Fruit fly (Drosophila melanogaster) ovary, adult (tissue): Measurements from ENCODE around the gene Fcp3C.

Experiments
- CG17801 ChIP-seq: fragments of 200-800 bp; optimal IDR thresholded peaks from 2 replicates; lab custom pipeline; 2019; ENCODE audit warnings: missing biosample characterization, mild to moderate bottlenecking, missing genetic modification characterization, moderate library complexity; ENCODE audit not compliant: partially characterized antibody

The Fcp3C gene

dm6 chrX:3174374-3174773, at the start of gene Fcp3C:
Gene Fcp3C, minus strand, starts transcription at chrX:3174474.
- no peak for TF ChIP-seq CG17801

dm6 chrX:3205887-3206794, 31.9 kb upstream of the Fcp3C start:
- no peak for TF ChIP-seq CG17801

- no peak for TF ChIP-seq CG17801
Measured at dm6 chrX:3193774-3194173, 19.5 kb upstream of the Fcp3C start.

- TF ChIP-seq CG17801: no peak
Measured at dm6 chrX:3192301-3192700, 18.0 kb upstream of the Fcp3C start.

DNA sequence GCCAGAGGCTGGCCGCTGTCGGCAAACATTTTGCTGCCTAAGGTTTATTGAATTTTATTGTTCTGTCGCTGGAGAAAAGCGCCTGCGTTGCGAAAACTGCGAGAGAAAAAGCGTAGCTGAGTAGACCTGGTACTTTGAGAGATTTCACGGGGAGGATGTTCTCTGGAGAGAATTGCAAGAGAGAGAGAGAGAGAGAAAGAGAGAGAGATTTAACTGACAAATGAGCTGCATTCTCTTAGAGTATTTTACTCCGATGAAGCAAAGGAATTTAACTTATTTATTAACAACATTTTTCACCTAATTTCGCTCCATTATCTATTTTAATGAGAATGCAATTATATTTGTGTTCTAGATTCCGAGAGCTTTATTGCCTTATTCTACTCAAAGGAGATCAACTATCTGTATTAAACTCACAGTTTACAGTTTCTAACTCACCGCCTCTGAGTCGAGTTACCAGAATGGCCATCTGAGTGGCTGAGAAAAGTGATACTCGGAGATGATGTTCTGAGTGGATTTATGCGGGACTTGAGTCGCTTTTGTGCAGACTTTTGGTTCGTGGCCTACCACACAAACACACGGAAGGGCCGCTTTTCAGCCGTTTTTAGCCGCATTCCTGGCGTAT, 16.7 kb upstream of the Fcp3C start:
- TF ChIP-seq CG17801: no peak

dm6 chrX:3189723-3190122, 15.4 kb upstream of the Fcp3C start:
- no peak for TF ChIP-seq CG17801

dm6 chrX:3189155-3189554, 14.9 kb upstream of the Fcp3C start:
- TF ChIP-seq CG17801: no peak

dm6 chrX:3188419-3188818, 14.1 kb upstream of the Fcp3C start:
- TF ChIP-seq CG17801: no peak

DNA sequence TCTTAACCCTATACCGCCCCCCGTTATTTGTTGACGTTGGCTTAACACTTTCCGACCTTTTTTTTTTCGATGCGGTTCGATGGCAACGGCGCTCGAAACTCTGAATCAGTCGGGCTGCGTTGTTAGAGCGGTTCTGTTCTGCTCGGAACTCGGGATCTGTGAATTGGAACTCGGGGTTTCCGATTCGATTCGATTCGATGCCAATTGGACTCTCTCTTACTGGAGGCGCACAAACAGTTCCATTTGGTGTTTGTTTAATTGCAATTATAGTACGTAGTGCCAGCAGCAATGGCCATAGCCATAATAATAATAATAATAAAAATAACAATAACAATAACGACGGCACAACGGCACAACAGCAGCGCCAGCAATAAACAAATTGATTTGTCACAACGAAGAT, 13.3 kb upstream of the Fcp3C start:
- no peak for TF ChIP-seq CG17801

DNA sequence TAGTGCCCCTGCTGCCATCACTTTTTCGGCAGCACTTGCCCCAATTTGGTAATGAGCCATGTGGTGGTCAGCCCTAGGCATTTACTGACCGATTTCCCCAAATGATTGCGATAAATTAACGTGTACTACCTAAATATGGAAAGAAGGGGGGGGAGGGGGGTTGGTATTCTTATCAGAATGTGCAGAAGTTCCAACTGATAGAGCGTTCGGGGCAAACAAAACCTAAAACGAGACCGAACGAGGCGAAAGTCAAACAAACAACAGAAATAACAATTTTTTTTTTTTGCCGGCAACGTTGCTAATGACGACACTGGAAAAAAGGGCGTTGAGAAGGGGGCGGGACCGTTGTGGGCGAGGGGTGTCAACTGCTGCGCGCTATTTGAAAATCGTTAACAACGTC, 12.3 kb upstream of the Fcp3C start:
- no peak for TF ChIP-seq CG17801

DNA sequence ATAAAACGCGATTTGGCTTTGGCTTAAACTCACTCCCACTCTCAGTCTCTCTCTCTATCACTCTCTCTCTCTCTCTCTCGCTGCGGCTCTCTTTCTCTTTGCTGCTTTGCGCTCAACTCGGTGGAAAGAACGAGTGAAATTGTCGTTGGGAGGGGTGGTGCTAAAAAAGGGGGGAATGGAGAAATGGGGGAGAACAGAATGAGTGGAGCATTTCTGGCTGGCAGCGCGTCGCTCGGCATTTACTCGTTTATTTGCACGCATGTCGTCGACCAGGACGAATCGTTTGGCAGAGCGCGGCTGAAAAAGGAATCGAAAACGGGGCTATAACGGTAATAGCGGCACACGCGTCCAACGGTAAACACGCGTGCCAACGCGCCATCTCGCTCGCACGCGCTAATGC, 1.9 kb upstream of the Fcp3C start, which contains the start of gene dnc:
TSS of gene dnc (plus strand) at position 248 of the 400 bp plus-strand sequence.
- no peak for TF ChIP-seq CG17801

DNA sequence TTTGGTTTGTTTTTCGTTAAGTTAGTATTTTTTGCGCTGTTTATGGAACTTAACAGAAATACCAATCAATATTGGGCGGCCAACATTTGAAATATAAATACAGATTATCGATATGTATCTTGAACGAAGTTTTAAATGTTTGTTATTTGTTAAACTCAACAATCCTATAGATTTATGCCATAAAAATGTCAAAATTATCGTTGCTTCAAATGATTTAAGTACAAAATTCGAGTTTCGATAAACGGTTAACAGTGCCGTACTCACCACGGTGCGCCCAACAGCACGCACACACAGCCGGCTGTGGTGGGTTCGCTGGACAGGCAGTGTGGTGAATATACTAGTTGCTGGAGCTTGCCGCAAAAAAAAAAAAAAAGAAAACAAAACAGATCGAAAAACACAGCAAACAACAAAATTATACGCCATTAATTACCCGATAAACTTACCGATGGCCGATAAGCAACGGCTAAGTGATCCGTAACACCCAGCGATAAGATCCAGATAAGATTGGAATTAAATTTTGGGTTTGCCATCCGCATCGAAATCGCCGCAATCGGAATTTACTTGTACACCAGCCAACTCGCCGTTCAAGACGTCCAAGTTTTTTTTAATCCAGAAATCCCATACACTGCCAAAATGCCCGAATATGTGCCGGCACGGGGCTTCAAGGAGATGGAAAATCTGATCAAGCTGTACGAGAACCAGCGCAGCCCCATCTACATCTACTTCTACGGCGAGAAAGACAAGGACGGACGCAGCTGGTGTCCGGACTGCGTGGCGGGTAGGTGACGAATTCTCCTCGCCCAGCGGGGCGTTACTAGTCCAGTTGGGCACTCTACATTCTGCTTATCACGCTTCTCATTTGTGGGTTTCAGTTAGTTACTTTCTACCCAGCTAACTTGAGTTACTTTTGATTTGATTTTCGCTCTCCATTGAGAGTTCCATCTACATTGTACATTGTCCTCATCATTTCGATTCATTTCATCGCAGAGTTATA, 904 bp upstream of the Fcp3C start, which contains the start of gene CG3939:
TSS of gene CG3939 (plus strand) at position 138 of the 994 bp plus-strand sequence.
- TF ChIP-seq CG17801: no peak

DNA sequence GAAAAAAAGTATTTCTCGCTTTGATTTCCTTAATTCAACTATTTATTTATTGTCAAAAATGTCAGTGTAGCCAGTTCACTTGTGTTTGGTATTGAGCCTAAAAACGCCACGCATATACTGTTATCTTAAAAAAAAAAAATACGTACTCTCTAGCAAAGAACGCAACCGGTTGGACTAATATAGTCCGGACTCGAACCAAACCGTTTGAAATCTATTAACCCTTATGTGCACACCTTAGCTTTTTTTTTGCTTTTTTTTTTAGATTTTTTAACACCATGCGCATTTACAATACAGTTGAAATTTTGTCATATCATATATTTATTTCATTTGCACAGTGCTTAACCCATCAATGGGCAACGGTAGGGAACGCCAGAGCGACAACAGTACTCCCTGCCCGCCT, 1.2 kb downstream of the Fcp3C start, which contains the start of gene CG18508:
TSS of gene CG18508 (minus strand) at position 69 of the 400 bp plus-strand sequence.
- TF ChIP-seq CG17801: no peak

DNA sequence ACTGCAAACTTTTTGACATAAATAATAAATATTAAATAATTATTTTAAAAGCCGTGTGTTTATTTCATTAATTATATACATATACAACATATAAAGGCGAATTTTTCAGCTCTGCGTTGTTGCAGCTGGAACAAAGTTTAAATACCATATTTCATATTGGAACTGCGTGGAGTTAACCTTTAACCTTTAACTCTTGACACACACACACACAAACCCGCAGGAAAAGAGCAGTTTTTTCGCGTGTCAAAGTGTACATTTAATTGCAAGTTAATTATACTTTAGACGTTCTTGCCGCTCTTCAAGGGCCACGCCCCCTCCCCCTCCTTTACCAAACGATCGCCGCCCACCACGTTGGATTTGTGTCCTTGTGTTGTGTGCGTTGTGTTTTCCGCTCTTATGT, 2.1 kb downstream of the Fcp3C start:
- no peak for TF ChIP-seq CG17801

dm6 chrX:3162405-3163256, 11.6 kb downstream of the Fcp3C start:
- peak; percentile 83 for TF ChIP-seq CG17801
